Worm (Caenorhabditis elegans): ENCODE results near the gene srw-9.

DNA sequence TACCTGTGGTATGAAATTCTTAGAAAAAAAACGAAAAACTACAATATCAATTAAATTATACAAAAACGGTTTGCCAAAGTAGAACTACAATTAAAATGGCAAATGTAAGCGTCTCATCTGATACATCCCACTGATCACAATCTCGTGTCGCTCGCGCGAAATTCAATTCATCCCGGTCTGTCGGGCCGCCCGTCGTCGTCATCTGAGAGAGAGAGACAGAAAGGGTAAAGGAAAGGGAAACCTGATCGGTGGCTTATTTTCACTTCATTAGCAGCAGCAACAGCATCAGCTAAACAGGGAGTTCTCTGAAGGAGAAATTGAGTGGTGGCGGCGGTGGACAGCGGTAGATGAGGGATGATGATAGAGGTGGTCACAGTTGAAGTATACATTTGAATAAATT, 43.1 kb downstream of the srw-9 start:
- TF ChIP-seq klf-2 (GFP tag; conservative IDR thresholded peaks at IDR 0.05) (no peak), ztf-29 (GFP tag; IDR thresholded peaks at IDR 0.05) (no peak), flt-1 (GFP tag; IDR thresholded peaks at IDR 0.05) (no peak), med-1 (GFP tag; optimal IDR thresholded peaks at IDR 0.05; ENCODE audit: insufficient read depth) (no peak), T22C8.4 (GFP tag; IDR thresholded peaks at IDR 0.05) (no peak), tab-1 (GFP tag; IDR thresholded peaks at IDR 0.05) (no peak), ztf-23 (GFP tag; IDR thresholded peaks at IDR 0.05) (no peak)
